Worm (Caenorhabditis elegans) whole organism, L2 larva: ENCODE measurements around the gene ZK666.12.

Experiments
- ama-1 ChIP-seq: fragments of 150-350 bp; optimal IDR thresholded peaks from 2 replicates; lab custom pipeline; 2018; ENCODE audit warnings: inconsistent platforms
- ceh-16 ChIP-seq: fragments of 150-350 bp; optimal IDR thresholded peaks from 2 replicates; lab custom pipeline; 2014; ENCODE audit warnings: missing biosample characterization, missing genetic modification characterization
- ceh-82 ChIP-seq: fragments of 150-350 bp; optimal IDR thresholded peaks from 2 replicates; lab custom pipeline; 2014; ENCODE audit warnings: missing biosample characterization, missing genetic modification characterization
- lin-39 ChIP-seq: fragments of 150-350 bp; optimal IDR thresholded peaks from 2 replicates; lab custom pipeline; 2014; ENCODE audit warnings: missing biosample characterization, missing genetic modification reagents, missing genetic modification characterization

DNA sequence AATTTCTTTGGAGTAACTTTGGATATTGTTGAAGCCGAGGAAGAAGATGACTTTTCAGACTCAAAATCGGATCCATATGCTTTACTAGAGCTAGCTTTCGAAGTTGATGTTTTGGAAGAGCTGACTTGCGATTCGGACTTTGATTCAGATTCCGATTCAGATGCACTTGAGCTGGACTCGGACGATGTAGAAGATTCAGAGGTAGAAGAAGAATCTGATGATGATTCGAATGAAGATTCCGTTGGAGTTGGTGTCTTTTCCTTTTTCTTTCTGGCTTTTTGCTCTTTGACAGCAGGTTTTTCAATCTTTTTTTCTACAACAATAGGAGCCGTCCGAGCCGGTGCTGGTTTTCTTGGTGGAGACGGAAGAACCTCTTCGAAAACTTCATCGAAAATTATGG lies 11.9 kb downstream of the ZK666.12 start:
- TF ChIP-seq ceh-16 (tag; lab: Kevin White, UChicago) (no peak), ama-1 (lab: Kevin White, UChicago) (no peak), lin-39 (tag; lab: Kevin White, UChicago) (no peak), ceh-82 (tag; lab: Kevin White, UChicago) (no peak)
